Fruit fly (Drosophila melanogaster): ENCODE data around the gene Bx42.

Gene Bx42

DNA sequence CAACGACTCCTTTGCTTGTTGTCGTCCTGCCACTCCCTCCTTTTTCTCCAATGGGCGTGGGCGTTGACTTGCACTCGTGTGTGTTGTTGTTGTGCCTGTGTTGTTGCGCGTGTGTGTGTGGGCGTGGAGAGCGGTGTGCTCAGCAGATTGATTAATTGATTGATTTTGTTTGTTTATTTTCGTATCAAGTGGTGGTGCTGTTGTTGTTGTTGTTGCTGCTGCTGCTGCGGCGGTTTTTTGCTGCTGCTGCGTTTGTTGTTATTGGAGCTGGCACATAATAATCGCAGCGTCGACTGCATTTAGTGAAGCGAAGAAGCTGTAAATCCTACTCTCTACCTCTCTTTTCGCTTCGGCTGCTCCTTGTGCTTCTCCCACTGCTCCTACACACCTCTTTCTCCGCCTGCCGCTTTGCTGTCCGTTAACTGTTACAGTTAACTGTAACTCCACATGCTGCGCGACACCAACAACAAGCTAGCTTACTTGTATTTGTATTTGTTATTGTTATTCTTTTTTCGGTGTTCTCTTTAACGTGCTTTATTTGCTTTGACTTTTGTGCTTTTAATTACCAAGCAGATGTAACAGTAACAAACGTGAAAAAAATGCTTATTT lies 27.9 kb upstream of the Bx42 start:
- TF ChIP-seq CG14655 (GFP tag; optimal IDR thresholded peaks at IDR 0.05) (peak; percentile 27), CG13204 (GFP tag; optimal IDR thresholded peaks at IDR 0.05) (peak; percentile 68), gl (tag; optimal IDR thresholded peaks at IDR 0.05) (peak; percentile 31), Pif1A (GFP tag; optimal IDR thresholded peaks at IDR 0.05) (no peak), fd96Ca (GFP tag; IDR thresholded peaks at IDR 0.05) (no peak), CG4496 (GFP tag; IDR thresholded peaks at IDR 0.05) (peak; percentile 40; the same call in 1 of the 3 replicates), CG34367 (tag; optimal IDR thresholded peaks at IDR 0.05) (peak; percentile 27), CG12605 (GFP tag; IDR thresholded peaks at IDR 0.05) (peak; percentile 67; the same call in 1 of the 2 replicates)

DNA sequence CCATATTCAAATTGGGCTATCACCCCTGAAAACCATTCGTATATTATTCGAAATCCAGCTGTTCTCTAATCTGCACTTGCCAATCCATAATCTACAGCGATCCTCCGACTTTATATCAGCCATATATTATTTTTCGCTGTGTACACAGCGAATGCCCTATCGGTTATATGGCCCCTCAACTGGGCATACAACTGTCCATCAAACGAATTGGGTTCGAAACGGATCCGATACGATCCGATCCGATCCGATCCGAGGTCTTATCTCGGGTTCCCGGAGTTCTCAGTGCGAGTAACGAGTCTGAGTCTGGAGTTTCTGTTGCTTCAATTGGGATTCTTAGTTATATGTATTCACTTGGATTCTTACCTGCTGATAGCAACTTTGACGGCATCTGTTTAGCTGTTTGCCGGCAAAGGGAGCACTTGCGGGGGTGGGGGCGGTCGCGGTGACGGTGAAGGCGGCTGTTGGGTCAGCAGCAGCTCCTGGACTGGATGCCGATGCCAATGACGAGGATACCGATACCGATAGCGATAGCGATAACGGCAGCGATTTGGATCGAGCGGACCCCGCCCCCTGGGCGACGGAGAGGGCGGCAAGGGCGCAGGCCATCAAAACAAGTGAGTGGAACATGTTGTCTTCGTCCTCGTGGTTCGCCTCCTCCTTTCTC lies 27.3 kb upstream of the Bx42 start:
- no peak for TF ChIP-seq CG10348 (GFP tag; IDR thresholded peaks at IDR 0.05)

DNA sequence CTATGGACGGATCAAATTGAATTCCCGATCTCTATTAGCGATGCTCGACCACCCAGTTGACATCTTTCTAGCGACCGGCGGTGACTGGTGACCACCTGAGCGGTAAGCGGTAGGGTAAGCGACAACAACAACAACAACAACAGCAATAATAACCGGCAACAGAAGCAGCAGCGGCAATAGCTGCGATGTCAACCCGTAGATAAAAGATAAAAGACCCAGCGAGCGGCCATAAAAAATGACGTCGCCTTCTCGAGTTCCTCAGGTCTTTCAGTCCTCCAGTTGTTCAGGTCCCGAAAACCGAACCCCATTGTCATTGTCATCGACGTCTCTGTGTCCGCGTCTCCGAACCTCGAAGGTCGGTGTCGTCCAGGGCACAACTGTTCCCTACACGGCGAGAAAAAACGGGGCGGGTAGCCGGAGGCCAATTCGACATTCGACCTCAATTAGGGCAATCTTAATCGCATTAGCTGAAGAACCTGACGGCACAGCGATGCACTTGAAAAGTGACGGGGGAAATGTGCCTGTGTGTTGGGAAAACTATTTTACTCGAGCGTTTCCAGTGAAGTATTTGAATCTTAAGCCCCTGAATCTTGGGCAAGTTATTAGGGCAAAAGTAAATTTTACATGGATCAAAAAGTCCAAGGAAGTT lies 26.3 kb upstream of the Bx42 start:
- TF ChIP-seq CG34367 (tag; optimal IDR thresholded peaks at IDR 0.05): no peak
- no peak for TF ChIP-seq EcR (GFP tag; optimal IDR thresholded peaks at IDR 0.05)
- TF ChIP-seq CG8159 (tag; optimal IDR thresholded peaks at IDR 0.05): no peak
- TF ChIP-seq CG12605 (GFP tag; IDR thresholded peaks at IDR 0.05): no peak
- no peak for TF ChIP-seq gl (tag; optimal IDR thresholded peaks at IDR 0.05)
- TF ChIP-seq CG15710 (tag; optimal IDR thresholded peaks at IDR 0.05): no peak

DNA sequence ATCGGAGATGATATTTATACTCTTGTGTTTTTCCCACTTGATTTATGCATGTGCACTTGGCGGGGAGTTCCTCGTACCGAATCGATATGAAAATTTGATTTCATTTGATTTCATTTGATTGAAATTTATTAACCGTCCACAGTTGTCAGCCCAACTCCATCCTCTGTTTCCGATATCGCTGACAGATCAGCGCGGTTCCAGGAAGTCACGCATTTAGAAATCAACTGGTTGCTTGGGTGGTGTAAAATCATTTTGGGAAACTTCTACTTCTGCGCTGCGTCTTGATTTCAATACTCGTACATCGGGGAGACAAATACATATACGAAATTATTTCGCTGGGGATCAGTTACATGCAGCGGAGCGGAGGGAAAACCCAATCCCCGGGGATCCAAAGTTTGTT lies 25.1 kb upstream of the Bx42 start:
- TF ChIP-seq Pif1B (GFP tag; optimal IDR thresholded peaks at IDR 0.05) (no peak), CG10348 (GFP tag; IDR thresholded peaks at IDR 0.05) (no peak), CG4496 (GFP tag; IDR thresholded peaks at IDR 0.05) (no peak), CG32121 (GFP tag; IDR thresholded peaks at IDR 0.05) (no peak), fd96Ca (GFP tag; IDR thresholded peaks at IDR 0.05) (no peak)

DNA sequence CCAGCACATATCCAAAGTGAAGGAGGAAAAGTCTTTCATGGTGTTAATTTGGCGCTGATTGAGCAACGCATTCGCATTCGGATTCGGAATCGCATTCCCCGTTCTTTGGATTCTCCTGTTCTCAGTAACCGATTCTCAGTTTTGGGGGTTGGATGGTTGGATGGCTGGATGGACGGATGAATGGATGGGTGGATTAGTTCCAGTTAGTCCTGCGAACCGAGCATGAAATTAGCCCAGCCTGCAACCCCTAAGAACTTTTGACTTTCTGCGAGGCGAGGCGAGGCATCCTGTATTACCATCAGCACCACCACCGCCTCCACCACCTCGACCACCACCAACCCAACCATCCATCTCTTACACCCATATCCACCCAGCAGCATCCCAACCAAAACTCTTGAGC lies 23.8 kb upstream of the Bx42 start:
- no peak for TF ChIP-seq CG14655 (GFP tag; optimal IDR thresholded peaks at IDR 0.05)
- TF ChIP-seq CG8301 (tag; optimal IDR thresholded peaks at IDR 0.05): no peak
- TF ChIP-seq Pif1B (GFP tag; optimal IDR thresholded peaks at IDR 0.05): no peak
- TF ChIP-seq CG9948 (tag; optimal IDR thresholded peaks at IDR 0.05): no peak
- TF ChIP-seq Pif1A (GFP tag; optimal IDR thresholded peaks at IDR 0.05): no peak
- no peak for TF ChIP-seq CG32121 (GFP tag; IDR thresholded peaks at IDR 0.05)
- TF ChIP-seq D1 (tag; optimal IDR thresholded peaks at IDR 0.05): no peak
- TF ChIP-seq CG34367 (tag; optimal IDR thresholded peaks at IDR 0.05): no peak
- no peak for TF ChIP-seq Snoo (tag; optimal IDR thresholded peaks at IDR 0.05)
- no peak for TF ChIP-seq CG15710 (tag; optimal IDR thresholded peaks at IDR 0.05)

DNA sequence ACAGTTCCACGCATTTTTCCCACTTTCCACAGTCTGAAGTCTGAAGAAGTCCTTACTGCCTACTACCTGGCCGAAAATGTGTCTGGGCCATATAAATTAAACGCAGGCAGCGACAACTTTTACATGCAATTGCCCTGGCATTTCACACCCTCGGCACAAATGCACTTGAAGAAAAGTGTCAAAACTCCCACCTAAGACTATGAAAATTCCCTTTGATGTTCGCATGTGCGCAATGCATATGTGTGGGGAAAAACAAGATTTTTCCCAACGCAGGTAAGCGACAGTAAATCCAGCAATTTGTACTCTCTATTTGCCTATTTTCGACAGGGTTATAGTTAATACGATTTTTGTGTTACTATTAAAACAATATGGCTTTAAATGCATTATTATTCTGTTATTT lies 23.0 kb upstream of the Bx42 start:
- TF ChIP-seq fd96Ca (GFP tag; IDR thresholded peaks at IDR 0.05) (no peak), CG14655 (GFP tag; optimal IDR thresholded peaks at IDR 0.05) (no peak), CG13204 (GFP tag; optimal IDR thresholded peaks at IDR 0.05) (no peak), Ets98B (GFP tag; IDR thresholded peaks at IDR 0.05) (no peak), Pif1A (GFP tag; optimal IDR thresholded peaks at IDR 0.05) (no peak)

DNA sequence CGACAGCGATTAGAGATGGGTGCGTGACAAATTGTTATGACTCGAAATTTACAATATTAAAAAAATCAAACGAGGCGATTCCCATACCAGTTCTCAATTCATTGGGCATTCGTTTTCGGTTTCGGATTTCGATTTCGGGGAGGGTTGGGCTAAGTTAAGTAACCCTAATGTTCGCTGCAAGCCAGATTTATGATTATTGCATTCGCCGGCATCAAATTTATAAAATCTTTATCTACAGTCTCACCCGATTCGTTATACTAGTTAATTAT lies 21.5 kb upstream of the Bx42 start:
- no peak for TF ChIP-seq CG13204 (GFP tag; optimal IDR thresholded peaks at IDR 0.05)
- no peak for TF ChIP-seq EcR (GFP tag; optimal IDR thresholded peaks at IDR 0.05)
- no peak for TF ChIP-seq CG14655 (GFP tag; optimal IDR thresholded peaks at IDR 0.05)
- no peak for TF ChIP-seq CG9948 (tag; optimal IDR thresholded peaks at IDR 0.05)
- no peak for TF ChIP-seq Pif1A (GFP tag; optimal IDR thresholded peaks at IDR 0.05)
- no peak for TF ChIP-seq CG4496 (GFP tag; IDR thresholded peaks at IDR 0.05)
- TF ChIP-seq CG10348 (GFP tag; IDR thresholded peaks at IDR 0.05): no peak
- TF ChIP-seq CG8301 (tag; optimal IDR thresholded peaks at IDR 0.05): no peak
- no peak for TF ChIP-seq fd96Ca (GFP tag; IDR thresholded peaks at IDR 0.05)
- no peak for TF ChIP-seq CG12605 (GFP tag; IDR thresholded peaks at IDR 0.05)
- TF ChIP-seq Pif1B (GFP tag; optimal IDR thresholded peaks at IDR 0.05): no peak
- no peak for TF ChIP-seq CG8159 (tag; optimal IDR thresholded peaks at IDR 0.05)
- no peak for TF ChIP-seq D1 (tag; optimal IDR thresholded peaks at IDR 0.05)
- TF ChIP-seq CG15710 (tag; optimal IDR thresholded peaks at IDR 0.05): no peak
- no peak for TF ChIP-seq CG17806 (tag; optimal IDR thresholded peaks at IDR 0.05)

Measured in whole organism, pupa.